Fruit fly (Drosophila melanogaster) whole organism, prepupa: ENCODE data around the gene srl.

Experiments
- Blimp-1 ChIP-seq: fragments of 200-800 bp; sonication (Bioruptor generic); optimal IDR thresholded peaks from 3 replicates; lab custom pipeline; 2017; ENCODE audit warnings: missing biosample characterization, missing genetic modification characterization, mild to moderate bottlenecking, moderate library complexity, missing genetic modification reagents
- CG10631 ChIP-seq: fragments of 200-800 bp; sonication (Bioruptor generic); optimal IDR thresholded peaks from 2 replicates; lab custom pipeline; 2016; ENCODE audit warnings: missing biosample characterization, missing genetic modification characterization
- CG10669 ChIP-seq: fragments of 200-800 bp; sonication (Bioruptor generic); optimal IDR thresholded peaks from 3 replicates; lab custom pipeline; 2018; ENCODE audit warnings: missing biosample characterization, mild to moderate bottlenecking, missing genetic modification characterization, moderate library complexity
- CG11762 ChIP-seq: fragments of 200-800 bp; sonication (Bioruptor generic); optimal IDR thresholded peaks from 3 replicates; lab custom pipeline; 2016; ENCODE audit warnings: missing biosample characterization, missing genetic modification characterization; ENCODE audit not compliant: insufficient read depth
- CG11902 ChIP-seq: fragments of 200-800 bp; sonication (Bioruptor generic); optimal IDR thresholded peaks from 3 replicates; lab custom pipeline; 2016; ENCODE audit warnings: missing biosample characterization, missing genetic modification characterization
- CG1621 ChIP-seq: fragments of 200-800 bp; sonication (Bioruptor generic); optimal IDR thresholded peaks from 3 replicates; lab custom pipeline; 2018; ENCODE audit warnings: missing biosample characterization, mild to moderate bottlenecking, missing genetic modification characterization
- CG16779 ChIP-seq: fragments of 200-800 bp; sonication (Bioruptor generic); optimal IDR thresholded peaks from 3 replicates; lab custom pipeline; 2017; ENCODE audit warnings: missing biosample characterization, mild to moderate bottlenecking, missing genetic modification characterization
- CG32006 ChIP-seq: fragments of 200-800 bp; sonication (Bioruptor generic); optimal IDR thresholded peaks from 3 replicates; lab custom pipeline; 2017; ENCODE audit warnings: missing biosample characterization, mild to moderate bottlenecking, missing genetic modification characterization
- CG34406 ChIP-seq: fragments of 200-800 bp; sonication (Bioruptor generic); optimal IDR thresholded peaks from 3 replicates; lab custom pipeline; 2016; ENCODE audit warnings: missing biosample characterization, missing genetic modification characterization
- CG3919 ChIP-seq: fragments of 200-800 bp; sonication (Bioruptor generic); optimal IDR thresholded peaks from 3 replicates; lab custom pipeline; 2016; ENCODE audit warnings: missing biosample characterization, missing genetic modification characterization
- CG4318 ChIP-seq: fragments of 200-800 bp; sonication (Bioruptor generic); optimal IDR thresholded peaks from 3 replicates; lab custom pipeline; 2017; ENCODE audit warnings: missing biosample characterization, mild to moderate bottlenecking, missing genetic modification characterization
- CG6163 ChIP-seq: fragments of 200-800 bp; sonication (Bioruptor generic); IDR thresholded peaks from 3 replicates; pipeline ENCODE4 v1.3.6; 2022; ENCODE audit warnings: missing biosample characterization, missing genetic modification characterization
- CG6276 ChIP-seq: fragments of 200-800 bp; sonication (Bioruptor generic); optimal IDR thresholded peaks from 2 replicates; lab custom pipeline; 2017; ENCODE audit warnings: missing biosample characterization, mild to moderate bottlenecking, missing genetic modification characterization
- CG6808 ChIP-seq: fragments of 200-800 bp; sonication (Bioruptor generic); optimal IDR thresholded peaks from 3 replicates; lab custom pipeline; 2017; ENCODE audit warnings: missing biosample characterization, missing genetic modification characterization, mild to moderate bottlenecking, moderate library complexity, missing genetic modification reagents
- CG6854 ChIP-seq: fragments of 200-800 bp; sonication (Bioruptor generic); optimal IDR thresholded peaks from 2 replicates; lab custom pipeline; 2017; ENCODE audit warnings: missing biosample characterization, mild to moderate bottlenecking, missing genetic modification characterization
- CG9139 ChIP-seq: fragments of 200-800 bp; sonication (Bioruptor generic); optimal IDR thresholded peaks from 3 replicates; lab custom pipeline; 2017; ENCODE audit warnings: missing biosample characterization, mild to moderate bottlenecking, missing genetic modification characterization
- Eip78C ChIP-seq: fragments of 200-800 bp; sonication (Bioruptor generic); peaks from one replicate; lab custom pipeline; 2016; ENCODE audit warnings: missing biosample characterization, missing genetic modification characterization
- Eip93F ChIP-seq: fragments of 200-800 bp; sonication (Bioruptor generic); optimal IDR thresholded peaks from 2 replicates; lab custom pipeline; 2016; ENCODE audit warnings: missing biosample characterization, mild to moderate bottlenecking, missing genetic modification characterization
- Gug ChIP-seq: fragments of 200-800 bp; sonication (Bioruptor generic); IDR thresholded peaks from 2 replicates; pipeline ENCODE4 v1.3.6; 2022; ENCODE audit warnings: missing biosample characterization, missing genetic modification characterization
- Hr39 ChIP-seq: fragments of 200-800 bp; sonication (Bioruptor generic); optimal IDR thresholded peaks from 2 replicates; lab custom pipeline; 2016; ENCODE audit warnings: missing biosample characterization, missing genetic modification characterization
- Sox102F ChIP-seq: fragments of 200-800 bp; sonication (Bioruptor generic); optimal IDR thresholded peaks from 2 replicates; lab custom pipeline; 2016; ENCODE audit warnings: missing biosample characterization, mild to moderate bottlenecking, missing genetic modification characterization
- Sox14 ChIP-seq: fragments of 200-800 bp; sonication (Bioruptor generic); optimal IDR thresholded peaks from 3 replicates; lab custom pipeline; 2016; ENCODE audit warnings: missing biosample characterization, missing genetic modification characterization
- Sox15 ChIP-seq: fragments of 200-800 bp; sonication (Bioruptor generic); optimal IDR thresholded peaks from 3 replicates; lab custom pipeline; 2016; ENCODE audit warnings: missing biosample characterization, missing genetic modification characterization
- cyc ChIP-seq: fragments of 200-800 bp; sonication (Bioruptor generic); optimal IDR thresholded peaks from 3 replicates; lab custom pipeline; 2016; ENCODE audit warnings: missing biosample characterization, missing genetic modification characterization
- dac ChIP-seq: fragments of 200-800 bp; sonication (Bioruptor generic); optimal IDR thresholded peaks from 2 replicates; lab custom pipeline; 2017; ENCODE audit warnings: missing biosample characterization, mild to moderate bottlenecking, missing genetic modification characterization
- dsx ChIP-seq: fragments of 200-800 bp; optimal IDR thresholded peaks from 3 replicates; lab custom pipeline; 2019; ENCODE audit warnings: missing biosample characterization, mild to moderate bottlenecking, missing genetic modification characterization, moderate library complexity; ENCODE audit not compliant: poor library complexity, severe bottlenecking
- eg ChIP-seq: fragments of 200-800 bp; sonication (Bioruptor generic); IDR thresholded peaks from 3 replicates; pipeline ENCODE4 v1.3.6; 2022; ENCODE audit warnings: missing biosample characterization, missing genetic modification characterization
- fd85E ChIP-seq: fragments of 200-800 bp; sonication (Bioruptor generic); optimal IDR thresholded peaks from 3 replicates; lab custom pipeline; 2016; ENCODE audit warnings: missing biosample characterization, missing genetic modification characterization
- fkh ChIP-seq: fragments of 200-800 bp; sonication (Bioruptor generic); optimal IDR thresholded peaks from 3 replicates; lab custom pipeline; 2017; ENCODE audit warnings: missing biosample characterization, mild to moderate bottlenecking, missing genetic modification characterization, moderate library complexity
- pdm3 ChIP-seq: fragments of 200-800 bp; sonication (Bioruptor generic); optimal IDR thresholded peaks from 3 replicates; lab custom pipeline; 2016; ENCODE audit warnings: missing biosample characterization, missing genetic modification characterization
- salr ChIP-seq, 2 experiments: fragments of 200-800 bp; sonication (Bioruptor generic); optimal IDR thresholded peaks; 3 replicates each; lab custom pipeline; 2016 to 2018; ENCODE audit warnings: missing biosample characterization in 2 of 2, missing genetic modification characterization in 2 of 2, mild to moderate bottlenecking in 1 of 2
- spab ChIP-seq: fragments of 200-800 bp; sonication (Bioruptor generic); optimal IDR thresholded peaks from 2 replicates; lab custom pipeline; 2017; ENCODE audit warnings: missing biosample characterization, mild to moderate bottlenecking, missing genetic modification characterization, missing genetic modification reagents
- ss ChIP-seq, 2 experiments: fragments of 200-800 bp; sonication (Bioruptor generic); optimal IDR thresholded peaks; 2 replicates in 1 of 2; 3 replicates in 1 of 2; lab custom pipeline; 2017 to 2018; ENCODE audit warnings: mild to moderate bottlenecking in 2 of 2, missing biosample characterization in 2 of 2, missing genetic modification characterization in 2 of 2, moderate library complexity in 1 of 2
- svp ChIP-seq: fragments of 200-800 bp; sonication (Bioruptor generic); peaks from one replicate; lab custom pipeline; 2016; ENCODE audit warnings: missing biosample characterization, missing genetic modification characterization
- topi ChIP-seq: fragments of 200-800 bp; sonication (Bioruptor generic); optimal IDR thresholded peaks from 3 replicates; lab custom pipeline; 2016; ENCODE audit warnings: missing biosample characterization, missing genetic modification characterization
- vri ChIP-seq: fragments of 200-800 bp; sonication (Bioruptor generic); optimal IDR thresholded peaks from 3 replicates; lab custom pipeline; 2016; ENCODE audit warnings: missing biosample characterization, mild to moderate bottlenecking, missing genetic modification characterization

The srl gene

dm6 chr3R:4471846-4472693, 42.9 kb upstream of the srl start:
- TF ChIP-seq Eip78C (GFP tag; lab: Kevin White, UChicago) (peak; percentile 66), Hr39 (GFP tag; lab: Kevin White, UChicago) (no peak), CG10631 (GFP tag; lab: Kevin White, UChicago) (peak; percentile 13), salr (GFP tag; optimal IDR thresholded peaks at IDR 0.05; lab: Kevin White, UChicago) (peak in 1 of 2 experiments; percentile 47), CG6276 (GFP tag; lab: Kevin White, UChicago) (peak; percentile 19), Sox15 (GFP tag; lab: Kevin White, UChicago) (no peak), CG6808 (GFP tag; lab: Kevin White, UChicago) (no peak), pdm3 (peak; percentile 6), CG4318 (peak; percentile 47), CG32006 (GFP tag; lab: Kevin White, UChicago) (peak; percentile 73), eg (GFP tag; lab: Robert Waterston, UW) (0 out of 3 replicates have a peak, but pooled peaks have one; percentile 21), svp (GFP tag; lab: Kevin White, UChicago) (peak; percentile 45), dac (GFP tag; lab: Kevin White, UChicago) (no peak)

dm6 chr3R:4471047-4471751, 42.1 kb upstream of the srl start:
- peak; percentile 41 for TF ChIP-seq CG6854 (GFP tag; lab: Kevin White, UChicago)
- no peak for TF ChIP-seq CG32006 (GFP tag; lab: Kevin White, UChicago)
- peak; percentile 74 for TF ChIP-seq svp (GFP tag; lab: Kevin White, UChicago)
- TF ChIP-seq dsx (GFP tag; lab: Kevin White, UChicago): peak; percentile 1
- peak; percentile 68 for TF ChIP-seq CG1621 (tag; lab: Kevin White, UChicago)
- peak; percentile 29; the same call in 1 of the 3 replicates for TF ChIP-seq CG6163 (GFP tag; lab: Robert Waterston, UW)
- TF ChIP-seq cyc (GFP tag; lab: Kevin White, UChicago): no peak
- TF ChIP-seq CG9139 (GFP tag; lab: Kevin White, UChicago): peak; percentile 21
- TF ChIP-seq Eip93F: peak; percentile 39
- peak; percentile 5 for TF ChIP-seq CG3919
- peak; percentile 59 for TF ChIP-seq fkh
- peak; percentile 61 for TF ChIP-seq vri (GFP tag; lab: Kevin White, UChicago)
- TF ChIP-seq Eip78C (GFP tag; lab: Kevin White, UChicago): peak; percentile 85
- no peak for TF ChIP-seq CG11902 (GFP tag; lab: Kevin White, UChicago)
- peak; percentile 3 for TF ChIP-seq topi (GFP tag; lab: Kevin White, UChicago)
- TF ChIP-seq Gug (GFP tag; lab: Robert Waterston, UW): no peak
- peak; percentile 11 for TF ChIP-seq fd85E (GFP tag; lab: Kevin White, UChicago)
- TF ChIP-seq CG11762: no peak
- TF ChIP-seq CG4318: no peak

- TF ChIP-seq CG16779 (tag; lab: Kevin White, UChicago) (no peak), vri (GFP tag; lab: Kevin White, UChicago) (peak; percentile 68)
Measured at dm6 chr3R:4470695-4471046, 41.5 kb upstream of the srl start.

- peak; percentile 19 for TF ChIP-seq CG10669
- no peak for TF ChIP-seq vri (GFP tag; lab: Kevin White, UChicago)
- TF ChIP-seq CG6854 (GFP tag; lab: Kevin White, UChicago): peak; percentile 64
- peak; percentile 86 for TF ChIP-seq svp (GFP tag; lab: Kevin White, UChicago)
- TF ChIP-seq fd85E (GFP tag; lab: Kevin White, UChicago): no peak
- peak; percentile 56 for TF ChIP-seq CG6808 (GFP tag; lab: Kevin White, UChicago)
- peak; percentile 37 to 57 for TF ChIP-seq ss (GFP tag; optimal IDR thresholded peaks at IDR 0.05; lab: Kevin White, UChicago)
- TF ChIP-seq Blimp-1: peak; percentile 48
- peak; percentile 17 for TF ChIP-seq Sox14
- TF ChIP-seq CG9139 (GFP tag; lab: Kevin White, UChicago): peak; percentile 44
- no peak for TF ChIP-seq CG34406 (GFP tag; lab: Kevin White, UChicago)
- no peak for TF ChIP-seq Sox102F (GFP tag; lab: Kevin White, UChicago)
- peak; percentile 41 for TF ChIP-seq Eip78C (GFP tag; lab: Kevin White, UChicago)
- TF ChIP-seq CG1621 (tag; lab: Kevin White, UChicago): peak; percentile 49
- peak; percentile 1 for TF ChIP-seq topi (GFP tag; lab: Kevin White, UChicago)
- peak; percentile 36 for TF ChIP-seq spab
- TF ChIP-seq eg (GFP tag; lab: Robert Waterston, UW): 0 out of 3 replicates have a peak, but pooled peaks have one; percentile 26
Measured at dm6 chr3R:4468926-4469325, 39.8 kb upstream of the srl start.
